Worm (Caenorhabditis elegans): ENCODE measurements around the gene ZK1321.1.

Gene ZK1321.1

DNA sequence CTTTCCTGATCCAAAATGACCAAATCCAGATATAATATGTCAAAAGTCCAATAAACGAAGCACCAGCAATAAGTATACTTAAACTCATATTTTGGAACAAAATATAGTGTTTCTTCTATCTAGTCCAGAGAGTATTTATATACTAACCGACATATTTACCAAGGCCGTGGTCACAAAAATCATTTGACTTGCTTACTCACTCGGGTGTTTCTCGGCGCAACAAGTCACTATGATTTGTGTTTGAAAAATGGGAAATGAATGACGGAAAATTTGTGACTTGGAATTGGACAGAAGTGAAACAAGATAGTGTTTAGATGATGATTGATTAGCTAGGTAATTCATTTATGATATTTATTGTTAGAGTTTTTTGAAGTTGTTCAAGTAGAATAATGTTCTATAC lies 46.4 kb downstream of the ZK1321.1 start, which contains the start of gene cyp-13A5:
cyp-13A5 (minus strand) TSS at position 112 of the 400 bp plus-strand sequence.
- TF ChIP-seq ztf-23 (GFP tag; IDR thresholded peaks at IDR 0.05), result no peak
- no peak for TF ChIP-seq flt-1 (GFP tag; IDR thresholded peaks at IDR 0.05)

DNA sequence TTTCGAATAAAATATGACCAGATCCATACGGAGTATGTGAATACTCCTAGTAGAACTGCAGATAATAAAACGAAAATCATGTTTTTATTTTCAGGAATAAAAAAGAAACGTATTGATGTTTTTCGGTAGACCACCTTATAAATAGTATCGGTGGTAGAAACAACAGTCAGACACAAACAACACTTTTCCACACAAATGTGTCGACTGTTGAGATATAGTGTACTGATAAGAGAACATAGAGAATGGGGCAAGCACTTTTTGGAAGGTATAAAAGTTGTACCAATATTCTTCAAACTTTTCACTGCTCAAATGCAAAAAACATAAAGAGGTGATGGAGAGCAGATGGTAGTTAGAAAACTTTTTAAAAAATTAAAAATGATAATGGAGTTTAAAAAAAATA lies 48.8 kb downstream of the ZK1321.1 start, which contains the start of gene cyp-13A6:
cyp-13A6 (minus strand) TSS at position 180 of the 400 bp plus-strand sequence.
- TF ChIP-seq ztf-23 (GFP tag; IDR thresholded peaks at IDR 0.05), result no peak

DNA sequence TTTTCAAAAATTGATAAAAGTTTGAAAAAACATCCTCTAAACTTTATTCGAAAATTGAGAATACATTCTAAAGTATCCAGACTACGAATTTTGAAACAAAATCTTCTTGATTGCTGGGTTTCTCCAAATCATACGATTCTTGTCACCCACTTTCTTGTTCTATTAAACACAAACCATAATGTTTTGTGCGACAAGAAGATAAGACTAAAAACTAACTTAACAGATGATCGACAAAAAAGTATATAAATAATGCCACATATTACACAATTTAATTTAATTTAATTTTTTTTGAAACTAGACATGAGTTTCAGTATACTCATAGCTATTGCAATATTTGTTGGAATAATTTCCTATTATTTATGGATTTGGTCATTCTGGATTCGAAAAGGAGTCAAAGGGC lies 49.5 kb downstream of the ZK1321.1 start, which contains the start of gene cyp-13A7:
cyp-13A7 (plus strand) TSS at position 301 of the 400 bp plus-strand sequence.
- TF ChIP-seq tab-1 (GFP tag; IDR thresholded peaks at IDR 0.05), result no peak
- no peak for TF ChIP-seq ztf-29 (GFP tag; IDR thresholded peaks at IDR 0.05)
- TF ChIP-seq klf-2 (GFP tag; conservative IDR thresholded peaks at IDR 0.05), result no peak
- TF ChIP-seq med-1 (GFP tag; optimal IDR thresholded peaks at IDR 0.05; ENCODE audit: insufficient read depth), result no peak
- TF ChIP-seq ref-1 (GFP tag; conservative IDR thresholded peaks at IDR 0.05), result no peak
- TF ChIP-seq T22C8.4 (GFP tag; IDR thresholded peaks at IDR 0.05), result no peak
- TF ChIP-seq ztf-23 (GFP tag; IDR thresholded peaks at IDR 0.05), result no peak
- TF ChIP-seq cog-1 (tag; optimal IDR thresholded peaks at IDR 0.05), result no peak
- no peak for TF ChIP-seq flt-1 (GFP tag; IDR thresholded peaks at IDR 0.05)
